Worm (Caenorhabditis elegans) whole organism, L3 larva: ENCODE measurements around the gene Y41C4A.11.

Experiments used
- ama-1 ChIP-seq: fragments of 150-350 bp; optimal IDR thresholded peaks from 2 replicates; lab custom pipeline; 2018
- ceh-9 ChIP-seq: sonication (generic microtip); optimal IDR thresholded peaks from 2 replicates; lab custom pipeline; 2018; ENCODE audit warnings: missing biosample characterization, missing genetic modification characterization
- elt-2 ChIP-seq: sonication (generic microtip); optimal IDR thresholded peaks from 2 replicates; lab custom pipeline; 2016; ENCODE audit warnings: missing genetic modification reagents, mild to moderate bottlenecking, missing genetic modification characterization, missing compliant biosample characterization
- nhr-11 ChIP-seq: fragments of 150-350 bp; optimal IDR thresholded peaks from 2 replicates; lab custom pipeline; 2014; ENCODE audit warnings: missing biosample characterization, missing genetic modification characterization
- nhr-12 ChIP-seq: fragments of 150-350 bp; optimal IDR thresholded peaks from 2 replicates; lab custom pipeline; 2014; ENCODE audit warnings: missing biosample characterization, missing genetic modification characterization
- skn-1 ChIP-seq: fragments of 150-350 bp; optimal IDR thresholded peaks from 2 replicates; lab custom pipeline; 2014; ENCODE audit warnings: missing biosample characterization, missing genetic modification characterization

DNA sequence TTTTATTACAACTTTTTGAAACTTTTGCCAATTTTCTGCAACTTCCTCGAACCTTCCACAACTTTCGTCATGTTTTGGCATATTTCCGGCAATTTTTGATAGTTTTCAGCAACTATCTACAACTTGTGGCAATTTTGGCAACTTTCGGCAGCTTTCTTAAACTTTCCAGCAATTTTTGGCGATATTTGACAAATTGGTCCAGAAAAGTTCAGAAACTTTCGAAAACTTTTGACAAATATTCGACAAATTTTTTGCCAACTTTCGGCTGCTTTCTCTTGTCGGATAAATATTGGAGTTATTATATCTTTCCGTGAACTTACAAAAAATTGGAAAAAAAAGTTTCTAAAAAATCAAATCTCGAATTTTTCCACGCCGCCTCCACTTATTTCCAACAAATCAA lies 10.7 kb downstream of the Y41C4A.11 start, which contains the start of gene Y41C4A.18:
- TF ChIP-seq skn-1 (tag; lab: Kevin White, UChicago) (no peak), elt-2 (tag; lab: Kevin White, UChicago) (no peak), ceh-9 (tag; lab: Kevin White, UChicago) (no peak), nhr-12 (tag; lab: Kevin White, UChicago) (no peak), nhr-11 (no peak), ama-1 (lab: Kevin White, UChicago) (no peak)
